Worm (Caenorhabditis elegans) whole organism, young adult: ENCODE results near the gene mog-2.

Experiments used
- B0019.2 ChIP-seq: fragments of 200-800 bp; sonication (Bioruptor generic); conservative IDR thresholded peaks from 2 replicates; pipeline ENCODE4 v1.3.6; 2022; ENCODE audit warnings: missing genetic modification reagents, missing genetic modification characterization, missing compliant biosample characterization
- B0035.1 ChIP-seq: sonication (generic microtip); optimal IDR thresholded peaks from 2 replicates; lab custom pipeline; 2016; ENCODE audit warnings: missing genetic modification characterization, mild to moderate bottlenecking, missing compliant biosample characterization, missing genotype, missing genetic modification reagents
- C17E4.6 ChIP-seq: fragments of 200-800 bp; sonication (Bioruptor generic); IDR thresholded peaks from 2 replicates; pipeline ENCODE4 v1.3.6; 2022; ENCODE audit warnings: missing genetic modification reagents, missing genetic modification characterization, missing compliant biosample characterization
- D2030.7 ChIP-seq: fragments of 200-800 bp; sonication (Bioruptor generic); IDR thresholded peaks from 2 replicates; pipeline ENCODE4 v1.3.6; 2022; ENCODE audit warnings: missing genetic modification reagents, missing genetic modification characterization, missing compliant biosample characterization
- aptf-3 ChIP-seq: fragments of 200-800 bp; sonication (Bioruptor generic); IDR thresholded peaks from 2 replicates; pipeline ENCODE4 v1.3.6; 2022; ENCODE audit warnings: missing genetic modification characterization, missing compliant biosample characterization
- bed-1 ChIP-seq: fragments of 200-800 bp; sonication (Bioruptor generic); IDR thresholded peaks from 2 replicates; pipeline ENCODE4 v1.3.6; 2022; ENCODE audit warnings: missing genetic modification reagents, missing genetic modification characterization, missing compliant biosample characterization
- bed-2 ChIP-seq: fragments of 200-800 bp; sonication (Bioruptor generic); IDR thresholded peaks from 2 replicates; pipeline ENCODE4 v1.3.6; 2022; ENCODE audit warnings: missing genetic modification reagents, missing genetic modification characterization, missing compliant biosample characterization
- ccch-3 ChIP-seq: fragments of 200-800 bp; sonication (Bioruptor generic); optimal IDR thresholded peaks from 2 replicates; lab custom pipeline; 2018; ENCODE audit warnings: mild to moderate bottlenecking, missing genetic modification characterization, missing compliant biosample characterization
- ceh-91 ChIP-seq: fragments of 200-800 bp; sonication (Bioruptor generic); IDR thresholded peaks from 2 replicates; pipeline ENCODE4 v1.3.6; 2022; ENCODE audit warnings: missing genetic modification reagents, missing genetic modification characterization, missing compliant biosample characterization
- die-1 ChIP-seq: sonication (generic microtip); optimal IDR thresholded peaks from 2 replicates; lab custom pipeline; 2016; ENCODE audit warnings: missing genotype, mild to moderate bottlenecking, missing genetic modification characterization, missing compliant biosample characterization
- egl-18 ChIP-seq: fragments of 200-800 bp; sonication (Bioruptor generic); IDR thresholded peaks from 2 replicates; pipeline ENCODE4 v1.3.6; 2022; ENCODE audit warnings: missing genetic modification reagents, missing genetic modification characterization, missing compliant biosample characterization
- gei-17 ChIP-seq: fragments of 200-800 bp; sonication (Bioruptor generic); optimal IDR thresholded peaks from 2 replicates; lab custom pipeline; 2018; ENCODE audit warnings: mild to moderate bottlenecking, missing genetic modification characterization, missing compliant biosample characterization
- hmg-1.2 ChIP-seq: fragments of 200-800 bp; sonication (Bioruptor generic); IDR thresholded peaks from 2 replicates; pipeline ENCODE4 v1.3.6; 2022; ENCODE audit warnings: missing genetic modification reagents, missing genetic modification characterization, missing compliant biosample characterization
- hmg-20 ChIP-seq: fragments of 200-800 bp; sonication (Bioruptor generic); IDR thresholded peaks from 2 replicates; pipeline ENCODE4 v1.3.6; 2022; ENCODE audit warnings: missing genetic modification reagents, missing genetic modification characterization, missing compliant biosample characterization
- hrde-1 ChIP-seq: sonication (generic microtip); optimal IDR thresholded peaks from 2 replicates; lab custom pipeline; 2016; ENCODE audit warnings: missing genetic modification characterization, mild to moderate bottlenecking, missing compliant biosample characterization, moderate library complexity, missing genotype, missing genetic modification reagents, borderline replicate concordance
- hsf-1 ChIP-seq: fragments of 200-800 bp; sonication (Bioruptor generic); IDR thresholded peaks from 2 replicates; pipeline ENCODE4 v1.3.6; 2022; ENCODE audit warnings: missing genetic modification reagents, missing genetic modification characterization, missing compliant biosample characterization
- let-526 ChIP-seq: fragments of 200-800 bp; sonication (Bioruptor generic); IDR thresholded peaks from 2 replicates; pipeline ENCODE4 v1.3.6; 2022; ENCODE audit warnings: missing genetic modification reagents, missing genetic modification characterization, missing compliant biosample characterization
- lin-26 ChIP-seq: fragments of 200-800 bp; sonication (Bioruptor generic); IDR thresholded peaks from 2 replicates; pipeline ENCODE4 v1.3.6; 2022; ENCODE audit warnings: missing genetic modification reagents, missing genetic modification characterization, missing compliant biosample characterization
- lin-40 ChIP-seq: sonication (generic microtip); optimal IDR thresholded peaks from 2 replicates; lab custom pipeline; 2016; ENCODE audit warnings: missing genetic modification characterization, mild to moderate bottlenecking, missing compliant biosample characterization, missing genotype, missing genetic modification reagents
- madf-3 ChIP-seq: fragments of 200-800 bp; sonication (Bioruptor generic); IDR thresholded peaks from 2 replicates; pipeline ENCODE4 v1.3.6; 2022; ENCODE audit warnings: missing genetic modification reagents, missing genetic modification characterization, missing compliant biosample characterization
- madf-6 ChIP-seq: fragments of 200-800 bp; sonication (Bioruptor generic); IDR thresholded peaks from 2 replicates; pipeline ENCODE4 v1.3.6; 2022; ENCODE audit warnings: missing genetic modification reagents, missing genetic modification characterization, missing compliant biosample characterization
- mcd-1 ChIP-seq: fragments of 200-800 bp; sonication (Bioruptor generic); IDR thresholded peaks from 2 replicates; pipeline ENCODE4 v1.3.6; 2022; ENCODE audit warnings: missing genetic modification reagents, missing genetic modification characterization, missing compliant biosample characterization
- nfya-1 ChIP-seq: sonication (generic microtip); optimal IDR thresholded peaks from 2 replicates; lab custom pipeline; 2017; ENCODE audit warnings: antibody characterized with exemption, missing compliant biosample characterization, missing genetic modification characterization, borderline replicate concordance; ENCODE audit not compliant: insufficient read depth
- nhr-120 ChIP-seq: fragments of 200-800 bp; sonication (Bioruptor generic); IDR thresholded peaks from 2 replicates; pipeline ENCODE4 v1.3.6; 2022; ENCODE audit warnings: missing genetic modification characterization, missing compliant biosample characterization
- nhr-80 ChIP-seq: sonication (generic microtip); optimal IDR thresholded peaks from 2 replicates; lab custom pipeline; 2016; ENCODE audit warnings: missing genetic modification characterization, missing compliant biosample characterization
- pbrm-1 ChIP-seq: fragments of 200-800 bp; sonication (Bioruptor generic); IDR thresholded peaks from 2 replicates; pipeline ENCODE4 v1.3.6; 2022; ENCODE audit warnings: missing genetic modification reagents, missing genetic modification characterization, missing compliant biosample characterization
- pha-4 ChIP-seq: fragments of 150-350 bp; sonication (generic microtip); optimal IDR thresholded peaks from 2 replicates; lab custom pipeline; 2014; ENCODE audit warnings: missing biosample characterization, missing genetic modification reagents, missing genetic modification characterization
- rpc-1 ChIP-seq, 2 experiments: fragments of 150-350 bp in 1 of 2; sonication (generic microtip) in 1 of 2; optimal IDR thresholded peaks; 2 replicates each; lab custom pipeline; 2014 to 2018; ENCODE audit warnings: missing biosample characterization in 1 of 2, missing genetic modification characterization in 1 of 2, missing genetic modification reagents in 1 of 2, missing genotype in 1 of 2
- sdz-38 ChIP-seq: sonication (generic microtip); optimal IDR thresholded peaks from 2 replicates; lab custom pipeline; 2016; ENCODE audit warnings: missing genotype, missing genetic modification characterization, missing compliant biosample characterization
- sea-2 ChIP-seq: fragments of 200-800 bp; sonication (Bioruptor generic); IDR thresholded peaks from 2 replicates; pipeline ENCODE4 v1.3.6; 2022; ENCODE audit warnings: missing genetic modification characterization, missing compliant biosample characterization
- snpc-1.1 ChIP-seq: sonication (generic microtip); optimal IDR thresholded peaks from 2 replicates; lab custom pipeline; 2017; ENCODE audit warnings: missing genetic modification characterization, mild to moderate bottlenecking, missing compliant biosample characterization, antibody characterized with exemption, moderate library complexity, missing genotype, missing genetic modification reagents; ENCODE audit not compliant: insufficient read depth
- snpc-3.4 ChIP-seq: sonication (generic microtip); optimal IDR thresholded peaks from 2 replicates; lab custom pipeline; 2017; ENCODE audit warnings: missing genetic modification characterization, mild to moderate bottlenecking, missing compliant biosample characterization, antibody characterized with exemption, moderate library complexity, missing genotype, missing genetic modification reagents
- xnd-1 ChIP-seq: sonication (generic microtip); optimal IDR thresholded peaks from 2 replicates; lab custom pipeline; 2016; ENCODE audit warnings: missing genotype, missing genetic modification reagents, missing genetic modification characterization, missing compliant biosample characterization
- zfh-2 ChIP-seq: fragments of 200-800 bp; sonication (Bioruptor generic); conservative IDR thresholded peaks from 2 replicates; pipeline ENCODE4 v1.3.6; 2022; ENCODE audit warnings: missing genetic modification reagents, missing genetic modification characterization, missing compliant biosample characterization
- ztf-18 ChIP-seq: sonication (generic microtip); optimal IDR thresholded peaks from 2 replicates; lab custom pipeline; 2016; ENCODE audit warnings: missing genotype, mild to moderate bottlenecking, missing genetic modification characterization, missing compliant biosample characterization
- ztf-25 ChIP-seq: fragments of 200-800 bp; sonication (Bioruptor generic); IDR thresholded peaks from 2 replicates; pipeline ENCODE4 v1.3.6; 2022; ENCODE audit warnings: missing genetic modification reagents, missing genetic modification characterization, missing compliant biosample characterization
- ztf-3 ChIP-seq: fragments of 200-800 bp; sonication (Bioruptor generic); optimal IDR thresholded peaks from 2 replicates; lab custom pipeline; 2018; ENCODE audit warnings: mild to moderate bottlenecking, missing genetic modification characterization, missing compliant biosample characterization
- ztf-6 ChIP-seq: fragments of 200-800 bp; sonication (Bioruptor generic); IDR thresholded peaks from 2 replicates; pipeline ENCODE4 v1.3.6; 2022; ENCODE audit warnings: missing genetic modification reagents, missing genetic modification characterization, missing compliant biosample characterization

The mog-2 gene

ce11 chrII:4372406-4372805 lies 48.2 kb downstream of the mog-2 start, which contains the start of gene paic-1 (continued):
- no peak for TF ChIP-seq let-526 (GFP tag; lab: Robert Waterston, UW)
- TF ChIP-seq sdz-38 (tag; lab: Kevin White, UChicago): no peak
- TF ChIP-seq B0019.2 (GFP tag; lab: Robert Waterston, UW): no peak
- TF ChIP-seq snpc-3.4 (tag; lab: Kevin White, UChicago): no peak
- no peak for TF ChIP-seq bed-2
- TF ChIP-seq mcd-1 (GFP tag; lab: Robert Waterston, UW): no peak
- 0 out of 2 replicates have a peak, but pooled peaks have one; percentile 7 for TF ChIP-seq pbrm-1 (GFP tag; lab: Robert Waterston, UW)
- no peak for TF ChIP-seq ceh-91
- no peak for TF ChIP-seq pha-4 (tag; lab: Kevin White, UChicago)
- no peak for TF ChIP-seq ztf-18
- no peak for TF ChIP-seq ztf-25
- no peak for TF ChIP-seq rpc-1 (optimal IDR thresholded peaks at IDR 0.05; lab: Kevin White, UChicago)
- no peak for TF ChIP-seq rpc-1 (tag; optimal IDR thresholded peaks at IDR 0.05; lab: Kevin White, UChicago)
- TF ChIP-seq nfya-1: no peak
- TF ChIP-seq aptf-3: no peak
- no peak for TF ChIP-seq die-1
- peak; percentile 44; the same call in 1 of the 2 replicates for TF ChIP-seq lin-26 (GFP tag; lab: Robert Waterston, UW)
- no peak for TF ChIP-seq nhr-120 (GFP tag; lab: Robert Waterston, UW)
- no peak for TF ChIP-seq D2030.7 (GFP tag; lab: Robert Waterston, UW)
- TF ChIP-seq ccch-3 (GFP tag; lab: Kevin White, UChicago): no peak
- TF ChIP-seq hrde-1 (tag; lab: Kevin White, UChicago): peak; percentile 47
- no peak for TF ChIP-seq egl-18 (GFP tag; lab: Robert Waterston, UW)
- TF ChIP-seq snpc-1.1 (tag; lab: Kevin White, UChicago): no peak
- TF ChIP-seq xnd-1 (tag; lab: Kevin White, UChicago): peak; percentile 17
- no peak for TF ChIP-seq ztf-6 (GFP tag; lab: Robert Waterston, UW)
- TF ChIP-seq hmg-20 (GFP tag; lab: Robert Waterston, UW): 0 out of 2 replicates have a peak, but pooled peaks have one; percentile 3
- peak; percentile 38 for TF ChIP-seq B0035.1 (tag; lab: Kevin White, UChicago)
- peak; percentile 32 for TF ChIP-seq madf-6
- no peak for TF ChIP-seq ztf-3 (GFP tag; lab: Kevin White, UChicago)
- peak; percentile 27 for TF ChIP-seq lin-40 (tag; lab: Kevin White, UChicago)
- no peak for TF ChIP-seq bed-1 (GFP tag; lab: Robert Waterston, UW)
- no peak for TF ChIP-seq gei-17 (GFP tag; lab: Kevin White, UChicago)
- TF ChIP-seq nhr-80 (tag; lab: Kevin White, UChicago): peak; percentile 58
- TF ChIP-seq hmg-1.2 (GFP tag; lab: Robert Waterston, UW): no peak
- TF ChIP-seq C17E4.6 (GFP tag; lab: Robert Waterston, UW): no peak
- no peak for TF ChIP-seq hsf-1

ce11 chrII:4372867-4373397 lies 48.8 kb downstream of the mog-2 start:
- TF ChIP-seq bed-1 (GFP tag; lab: Robert Waterston, UW) (0 out of 2 replicates have a peak, but pooled peaks have one; percentile 50), madf-3 (GFP tag; lab: Robert Waterston, UW) (0 out of 2 replicates have a peak, but pooled peaks have one; percentile 68), lin-40 (tag; lab: Kevin White, UChicago) (no peak), zfh-2 (GFP tag; lab: Robert Waterston, UW) (peak; percentile 81), sea-2 (GFP tag; lab: Robert Waterston, UW) (0 out of 2 replicates have a peak, but pooled peaks have one; percentile 24)
